Fruit fly (Drosophila melanogaster) whole organism, embryonic: ENCODE data around the gene CG32192.

Experiments used
- CG12942 ChIP-seq: fragments of 200-800 bp; sonication (Bioruptor generic); optimal IDR thresholded peaks from 3 replicates; lab custom pipeline; 2016; ENCODE audit warnings: missing biosample characterization, missing genetic modification characterization
- CG14667 ChIP-seq: fragments of 200-800 bp; sonication (Bioruptor generic); IDR thresholded peaks from 2 replicates; pipeline ENCODE4 v1.3.6; 2022; ENCODE audit warnings: missing biosample characterization, missing genetic modification characterization
- CG18011 ChIP-seq: fragments of 200-800 bp; sonication (Bioruptor generic); optimal IDR thresholded peaks from 2 replicates; lab custom pipeline; 2017; ENCODE audit warnings: missing biosample characterization, missing genetic modification characterization, mild to moderate bottlenecking, moderate library complexity, missing genotype
- CG31365 ChIP-seq: fragments of 200-800 bp; sonication (Bioruptor generic); optimal IDR thresholded peaks from 2 replicates; lab custom pipeline; 2018; ENCODE audit warnings: missing biosample characterization, mild to moderate bottlenecking, missing genetic modification characterization
- CG31441 ChIP-seq: fragments of 200-800 bp; sonication (Bioruptor generic); IDR thresholded peaks from 2 replicates; pipeline ENCODE4 v1.3.6; 2022; ENCODE audit warnings: missing biosample characterization, missing genetic modification characterization
- CG32772 ChIP-seq: fragments of 200-800 bp; sonication (Bioruptor generic); IDR thresholded peaks from 2 replicates; pipeline ENCODE4 v1.3.6; 2022; ENCODE audit warnings: missing biosample characterization, missing genetic modification characterization
- CG6683 ChIP-seq: fragments of 200-800 bp; sonication (Bioruptor generic); optimal IDR thresholded peaks from 2 replicates; lab custom pipeline; 2017; ENCODE audit warnings: missing biosample characterization, mild to moderate bottlenecking, missing genetic modification characterization, missing genetic modification reagents
- CG6791 ChIP-seq: fragments of 200-800 bp; sonication (Bioruptor generic); IDR thresholded peaks from 3 replicates; pipeline ENCODE4 v1.3.6; 2022; ENCODE audit warnings: missing biosample characterization, missing genetic modification characterization; ENCODE audit not compliant: partially characterized antibody
- CG7357 ChIP-seq: fragments of 200-800 bp; sonication (Bioruptor generic); IDR thresholded peaks from 3 replicates; pipeline ENCODE4 v1.3.6; 2022; ENCODE audit warnings: missing biosample characterization, missing genetic modification characterization
- CG7963 ChIP-seq: fragments of 200-800 bp; sonication (Bioruptor generic); IDR thresholded peaks from 3 replicates; pipeline ENCODE4 v1.3.6; 2022; ENCODE audit warnings: missing biosample characterization, missing genetic modification characterization; ENCODE audit not compliant: partially characterized antibody
- CHES-1-like ChIP-seq: fragments of 200-800 bp; sonication (Bioruptor generic); optimal IDR thresholded peaks from 2 replicates; lab custom pipeline; 2016; ENCODE audit warnings: missing biosample characterization, missing genetic modification characterization
- CoRest ChIP-seq: fragments of 200-800 bp; sonication (Bioruptor generic); optimal IDR thresholded peaks from 3 replicates; lab custom pipeline; 2018; ENCODE audit warnings: missing biosample characterization, mild to moderate bottlenecking, missing genetic modification characterization, moderate library complexity
- D19A ChIP-seq: fragments of 200-800 bp; optimal IDR thresholded peaks from 3 replicates; lab custom pipeline; 2019; ENCODE audit warnings: missing biosample characterization, mild to moderate bottlenecking, missing genetic modification characterization, moderate library complexity
- Dek ChIP-seq: fragments of 200-800 bp; sonication (Bioruptor generic); optimal IDR thresholded peaks from 3 replicates; lab custom pipeline; 2019; ENCODE audit warnings: missing biosample characterization, mild to moderate bottlenecking, missing genetic modification characterization, moderate library complexity
- Dll ChIP-seq: fragments of 200-800 bp; sonication (Bioruptor generic); IDR thresholded peaks from 4 replicates; pipeline ENCODE4 v1.3.6; 2022; ENCODE audit warnings: missing biosample characterization, missing genetic modification characterization; ENCODE audit not compliant: partially characterized antibody
- H2.0 ChIP-seq: fragments of 200-800 bp; sonication (Bioruptor generic); IDR thresholded peaks from 2 replicates; pipeline ENCODE4 v1.3.6; 2022; ENCODE audit warnings: missing biosample characterization, missing genetic modification characterization
- Meics ChIP-seq: fragments of 200-800 bp; sonication (Bioruptor generic); optimal IDR thresholded peaks from 2 replicates; lab custom pipeline; 2017; ENCODE audit warnings: missing biosample characterization, mild to moderate bottlenecking, missing genetic modification characterization
- Myb ChIP-seq: fragments of 200-800 bp; sonication (Bioruptor generic); optimal IDR thresholded peaks from 2 replicates; lab custom pipeline; 2016; ENCODE audit warnings: missing biosample characterization, missing genetic modification characterization
- NfI ChIP-seq: fragments of 200-800 bp; sonication (Bioruptor generic); optimal IDR thresholded peaks from 3 replicates; lab custom pipeline; 2018; ENCODE audit warnings: missing biosample characterization, mild to moderate bottlenecking, missing genetic modification characterization, moderate library complexity
- Oaz ChIP-seq: fragments of 200-800 bp; sonication (Bioruptor generic); IDR thresholded peaks from 2 replicates; pipeline ENCODE4 v1.3.6; 2022; ENCODE audit warnings: missing biosample characterization, missing genetic modification characterization
- Spps ChIP-seq: fragments of 200-800 bp; sonication (Bioruptor generic); optimal IDR thresholded peaks from 2 replicates; lab custom pipeline; 2018; ENCODE audit warnings: missing biosample characterization, mild to moderate bottlenecking, missing genetic modification characterization
- Sry-β ChIP-seq: fragments of 200-800 bp; sonication (Bioruptor generic); optimal IDR thresholded peaks from 2 replicates; lab custom pipeline; 2018; ENCODE audit warnings: missing biosample characterization, mild to moderate bottlenecking, missing genetic modification characterization, moderate library complexity
- abd-A ChIP-seq: fragments of 200-800 bp; sonication (Bioruptor generic); optimal IDR thresholded peaks from 3 replicates; lab custom pipeline; 2019; ENCODE audit warnings: missing biosample characterization, mild to moderate bottlenecking, missing genetic modification characterization, moderate library complexity
- ara ChIP-seq: fragments of 200-800 bp; sonication (Bioruptor generic); IDR thresholded peaks from 2 replicates; pipeline ENCODE4 v1.3.6; 2022; ENCODE audit warnings: missing biosample characterization, missing genetic modification characterization
- bab2 ChIP-seq: fragments of 200-800 bp; sonication (Bioruptor generic); optimal IDR thresholded peaks from 2 replicates; lab custom pipeline; 2016; ENCODE audit warnings: missing biosample characterization, missing genetic modification characterization
- bigmax ChIP-seq: fragments of 200-800 bp; sonication (Bioruptor generic); optimal IDR thresholded peaks from 2 replicates; lab custom pipeline; 2018; ENCODE audit warnings: missing biosample characterization, mild to moderate bottlenecking, missing genetic modification characterization
- crc ChIP-seq: fragments of 200-800 bp; sonication (Bioruptor generic); optimal IDR thresholded peaks from 2 replicates; lab custom pipeline; 2016; ENCODE audit warnings: missing biosample characterization, missing genetic modification characterization
- crol ChIP-seq: fragments of 200-800 bp; sonication (Bioruptor generic); IDR thresholded peaks from 2 replicates; pipeline ENCODE4 v1.3.6; 2022; ENCODE audit warnings: missing biosample characterization, missing genetic modification characterization
- cwo ChIP-seq: fragments of 200-800 bp; sonication (Bioruptor generic); optimal IDR thresholded peaks from 3 replicates; lab custom pipeline; 2017; ENCODE audit warnings: missing biosample characterization, missing genetic modification characterization, mild to moderate bottlenecking, moderate library complexity, missing genetic modification reagents
- dan ChIP-seq: fragments of 200-800 bp; sonication (Bioruptor generic); IDR thresholded peaks from 2 replicates; pipeline ENCODE4 v1.3.6; 2022; ENCODE audit warnings: missing biosample characterization, missing genetic modification characterization
- dm ChIP-seq: fragments of 200-800 bp; sonication (Bioruptor generic); optimal IDR thresholded peaks from 3 replicates; lab custom pipeline; 2016; ENCODE audit warnings: missing biosample characterization, missing genetic modification characterization
- dmrt99B ChIP-seq: fragments of 200-800 bp; sonication (Bioruptor generic); optimal IDR thresholded peaks from 2 replicates; lab custom pipeline; 2018; ENCODE audit warnings: missing biosample characterization, mild to moderate bottlenecking, missing genetic modification characterization, moderate library complexity
- exex ChIP-seq: fragments of 200-800 bp; sonication (Bioruptor generic); optimal IDR thresholded peaks from 4 replicates; lab custom pipeline; 2018; ENCODE audit warnings: missing biosample characterization, mild to moderate bottlenecking, missing genetic modification characterization, moderate library complexity
- fd102C ChIP-seq: fragments of 200-800 bp; sonication (Bioruptor generic); optimal IDR thresholded peaks from 2 replicates; lab custom pipeline; 2018; ENCODE audit warnings: missing biosample characterization, mild to moderate bottlenecking, missing genetic modification characterization, moderate library complexity
- gcm2 ChIP-seq: fragments of 200-800 bp; sonication (Bioruptor generic); optimal IDR thresholded peaks from 2 replicates; lab custom pipeline; 2016; ENCODE audit warnings: missing biosample characterization, missing genetic modification characterization
- gsb-n ChIP-seq: fragments of 200-800 bp; sonication (Bioruptor generic); optimal IDR thresholded peaks from 3 replicates; lab custom pipeline; 2018; ENCODE audit warnings: missing biosample characterization, mild to moderate bottlenecking, missing genetic modification characterization
- h ChIP-seq: fragments of >200 bp; optimal IDR thresholded peaks from 2 replicates; lab custom pipeline; 2017
- hbn ChIP-seq: fragments of 200-800 bp; sonication (Bioruptor generic); IDR thresholded peaks from 2 replicates; pipeline ENCODE4 v1.3.6; 2022; ENCODE audit warnings: missing biosample characterization, missing genetic modification characterization; ENCODE audit not compliant: partially characterized antibody
- lab ChIP-seq: fragments of 200-800 bp; sonication (Bioruptor generic); optimal IDR thresholded peaks from 3 replicates; lab custom pipeline; 2017; ENCODE audit warnings: missing biosample characterization, missing genetic modification characterization, mild to moderate bottlenecking, moderate library complexity, missing genetic modification reagents
- lov ChIP-seq, 2 experiments: fragments of 200-800 bp in 1 of 2; fragments of >200 bp in 1 of 2; sonication (Bioruptor generic) in 1 of 2; IDR thresholded peaks in 1 of 2; optimal IDR thresholded peaks in 1 of 2; 2 replicates in 1 of 2; 3 replicates in 1 of 2; pipeline versions ENCODE4 v1.3.6 to Lab custom; 2017 to 2022; ENCODE audit warnings: missing biosample characterization in 1 of 2, missing genetic modification characterization in 1 of 2
- nom ChIP-seq: fragments of 200-800 bp; sonication (Bioruptor generic); optimal IDR thresholded peaks from 2 replicates; lab custom pipeline; 2017; ENCODE audit warnings: missing biosample characterization, missing genetic modification characterization, mild to moderate bottlenecking, moderate library complexity, missing genetic modification reagents
- otp ChIP-seq: fragments of 200-800 bp; sonication (Bioruptor generic); IDR thresholded peaks from 3 replicates; pipeline ENCODE4, ENCODE4 v1.3.6; 2022; ENCODE audit warnings: missing biosample characterization, missing genetic modification characterization
- pros ChIP-seq: fragments of 200-800 bp; sonication (Bioruptor generic); optimal IDR thresholded peaks from 3 replicates; lab custom pipeline; 2019; ENCODE audit warnings: missing biosample characterization, mild to moderate bottlenecking, missing genetic modification characterization, moderate library complexity
- sr ChIP-seq: fragments of 200-800 bp; sonication (Bioruptor generic); IDR thresholded peaks from 3 replicates; pipeline ENCODE4 v1.3.6; 2022; ENCODE audit warnings: missing biosample characterization, missing genetic modification characterization
- tll ChIP-seq, 2 experiments: fragments of 200-800 bp in 1 of 2; fragments of >200 bp in 1 of 2; sonication (Bioruptor generic) in 1 of 2; optimal IDR thresholded peaks; 2 replicates each; lab custom pipeline; 2017 to 2019; ENCODE audit warnings: missing biosample characterization in 2 of 2, missing genetic modification characterization in 2 of 2, mild to moderate bottlenecking in 1 of 2, moderate library complexity in 1 of 2
- tx ChIP-seq: fragments of 200-800 bp; sonication (Bioruptor generic); optimal IDR thresholded peaks from 2 replicates; lab custom pipeline; 2016; ENCODE audit warnings: missing biosample characterization, missing genetic modification characterization
- unc-4 ChIP-seq: fragments of 200-800 bp; sonication (Bioruptor generic); IDR thresholded peaks from 2 replicates; pipeline ENCODE4 v1.3.6; 2022; ENCODE audit warnings: missing biosample characterization, missing genetic modification characterization; ENCODE audit not compliant: partially characterized antibody

The CG32192 gene

DNA sequence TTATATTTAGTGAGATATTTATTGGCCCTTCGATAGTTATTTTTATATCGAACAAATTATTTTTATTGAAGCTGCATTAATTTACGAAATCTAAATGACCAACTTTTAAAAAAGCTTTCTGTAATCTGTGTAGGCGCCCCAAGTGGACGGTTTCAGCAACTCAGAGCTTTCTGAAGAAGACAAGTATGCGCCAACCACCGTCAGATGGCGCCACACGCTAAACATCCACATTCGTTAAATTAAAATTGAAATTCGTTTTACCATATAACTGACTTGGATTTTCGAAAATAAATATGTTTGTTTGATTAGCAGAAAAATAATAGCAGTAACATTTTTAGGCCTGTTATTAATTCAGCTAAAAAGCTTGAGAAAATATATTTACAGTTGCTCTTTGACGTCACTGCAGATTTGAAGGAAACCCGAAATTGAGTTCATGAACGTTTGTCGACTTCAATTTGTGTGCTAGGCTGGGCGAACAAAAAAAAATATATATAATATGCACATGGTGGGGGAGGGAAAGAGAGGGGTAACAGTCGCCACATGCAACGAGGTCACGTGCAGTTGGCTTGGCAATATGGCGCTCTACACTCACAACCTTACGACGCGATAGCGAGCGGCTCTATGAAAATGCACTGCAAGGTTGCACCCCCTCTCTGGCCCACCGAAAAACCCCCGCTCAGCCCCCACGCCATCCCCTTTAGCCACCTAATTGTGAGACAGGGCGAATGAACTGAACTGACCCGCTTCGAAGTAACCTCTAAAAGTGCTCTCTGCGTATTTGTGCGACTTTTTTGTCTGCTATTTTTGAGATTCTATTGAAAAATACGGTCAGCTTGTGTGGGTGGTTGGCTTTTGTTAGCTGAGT lies 20.2 kb upstream of the CG32192 start (continued):
- TF ChIP-seq lov (optimal IDR thresholded peaks at IDR 0.05; lab: Kevin White, UChicago) (no peak), lov (GFP tag; IDR thresholded peaks at IDR 0.05; lab: Robert Waterston, UW) (peak; percentile 81; the same call in 2 of the 3 replicates), CG14667 (peak; percentile 57; the same call in 1 of the 2 replicates), CG7357 (0 out of 3 replicates have a peak, but pooled peaks have one; percentile 37), Dll (GFP tag; lab: Robert Waterston, UW) (no peak), NfI (GFP tag; lab: Kevin White, UChicago) (peak; percentile 92), gsb-n (peak; percentile 62), hbn (GFP tag; lab: Robert Waterston, UW) (no peak), CG6791 (GFP tag; lab: Robert Waterston, UW) (no peak), dm (GFP tag; lab: Kevin White, UChicago) (peak; percentile 80), crol (GFP tag; lab: Robert Waterston, UW) (peak; percentile 94), D19A (peak; percentile 70), Meics (GFP tag; lab: Kevin White, UChicago) (peak; percentile 94), H2.0 (GFP tag; lab: Robert Waterston, UW) (peak; percentile 71), CHES-1-like (GFP tag; lab: Kevin White, UChicago) (peak; percentile 83), unc-4 (no peak), CG31365 (tag; lab: Kevin White, UChicago) (peak; percentile 81), CG31441 (GFP tag; lab: Robert Waterston, UW) (peak; percentile 81), bab2 (GFP tag; lab: Kevin White, UChicago) (peak; percentile 72), exex (tag; lab: Kevin White, UChicago) (peak; percentile 49), Oaz (peak; percentile 61), tx (GFP tag; lab: Kevin White, UChicago) (peak; percentile 57), CG32772 (GFP tag; lab: Robert Waterston, UW) (peak; percentile 58; the same call in 1 of the 2 replicates), dan (GFP tag; lab: Robert Waterston, UW) (no peak), lab (GFP tag; lab: Kevin White, UChicago) (peak; percentile 93), otp (GFP tag; lab: Robert Waterston, UW) (peak; percentile 91), crc (GFP tag; lab: Kevin White, UChicago) (peak; percentile 61), cwo (GFP tag; lab: Kevin White, UChicago) (peak; percentile 33), bigmax (GFP tag; lab: Kevin White, UChicago) (peak; percentile 60), fd102C (GFP tag; lab: Kevin White, UChicago) (peak; percentile 35), Dek (peak; percentile 56), dmrt99B (tag; lab: Kevin White, UChicago) (peak; percentile 81), CG18011 (GFP tag; lab: Kevin White, UChicago) (peak; percentile 88), Sry-β (GFP tag; lab: Kevin White, UChicago) (peak; percentile 65), pros (GFP tag; lab: Kevin White, UChicago) (no peak), tll (GFP tag; optimal IDR thresholded peaks at IDR 0.05; lab: Kevin White, UChicago) (no peak), CG12942 (GFP tag; lab: Kevin White, UChicago) (peak; percentile 37), abd-A (tag; lab: Kevin White, UChicago) (peak; percentile 21), gcm2 (peak; percentile 55), Myb (GFP tag; lab: Kevin White, UChicago) (peak; percentile 55), h (lab: Kevin White, UChicago) (no peak), Spps (tag; lab: Kevin White, UChicago) (peak; percentile 60), CG6683 (GFP tag; lab: Kevin White, UChicago) (peak; percentile 76), nom (GFP tag; lab: Kevin White, UChicago) (peak; percentile 70), CG7963 (GFP tag; lab: Robert Waterston, UW) (no peak), ara (peak; percentile 84), CoRest (tag; lab: Kevin White, UChicago) (peak; percentile 76), sr (GFP tag; lab: Robert Waterston, UW) (no peak; the same call in 1 of the 3 replicates)
